Worm (Caenorhabditis elegans) whole organism, L4 larva: Measurements from ENCODE around the gene trxr-2.
"Not testable (repeated sequence)": the region's sequence is repeated elsewhere in the genome, so short reads cannot be mapped to it uniquely, and the experiment has no call there.

ENCODE experiments used
- aly-2 ChIP-seq: sonication (generic microtip); optimal IDR thresholded peaks from 2 replicates; lab custom pipeline; 2018; ENCODE audit warnings: missing biosample characterization, missing genetic modification characterization
- ama-1 ChIP-seq: fragments of 150-350 bp; optimal IDR thresholded peaks from 2 replicates; lab custom pipeline; 2014; ENCODE audit warnings: inconsistent platforms, mixed read lengths
- mxl-2 ChIP-seq: fragments of 200-800 bp; sonication (Bioruptor generic); conservative IDR thresholded peaks from 2 replicates; pipeline ENCODE4 v1.3.6; 2022; ENCODE audit warnings: missing genetic modification reagents, missing genetic modification characterization, missing compliant biosample characterization
- mxl-3 ChIP-seq: fragments of 200-800 bp; sonication (Bioruptor generic); optimal IDR thresholded peaks from 2 replicates; lab custom pipeline; 2018; ENCODE audit warnings: mild to moderate bottlenecking, missing genetic modification characterization, missing compliant biosample characterization

DNA sequence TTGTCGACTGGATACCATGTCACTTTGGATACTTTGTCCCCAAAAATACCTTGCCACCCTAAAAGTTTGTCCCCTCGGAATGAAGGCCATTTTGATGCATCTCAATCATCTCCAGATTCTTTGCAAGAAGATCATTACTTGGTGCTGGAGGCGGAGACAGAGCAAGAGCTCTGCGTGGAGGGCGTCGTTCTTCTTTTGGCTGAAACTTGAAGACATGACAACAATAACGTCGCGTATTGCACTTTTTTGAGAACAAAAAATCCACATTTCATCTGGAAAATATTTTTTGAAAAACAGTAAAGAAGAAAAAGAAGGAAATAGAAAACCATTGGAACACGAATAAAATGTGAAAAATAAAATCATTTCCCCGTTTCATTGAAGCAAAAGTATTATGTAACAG is 15.3 kb upstream of the trxr-2 start:
- not testable (repeated sequence) for TF ChIP-seq aly-2; mxl-3; ama-1; mxl-2 (GFP tag; lab: Robert Waterston, UW)
